Comparison of ENCODE assay signal across 3 worm cellular contexts in genomic region chrIII:8744765-8745164, ce11.
TF ChIP-seq lines count a peak whose summit lies in the region.

No protein-coding gene starts in this region.

TF ChIP-seq in whole organism, L1 larva, 84 proteins besides CTCF, POLR2A, EP300 and RAD21:
- TF ChIP-seq egl-13 (tag; optimal IDR thresholded peaks at IDR 0.05; lab: Kevin White, UChicago) (no peak), nhr-11 (tag; optimal IDR thresholded peaks at IDR 0.05; lab: Kevin White, UChicago) (no peak), blmp-1 (tag; optimal IDR thresholded peaks at IDR 0.05; lab: Kevin White, UChicago) (no peak), vab-15 (tag; optimal IDR thresholded peaks at IDR 0.05; lab: Kevin White, UChicago) (no peak), dsc-1 (tag; optimal IDR thresholded peaks at IDR 0.05; lab: Kevin White, UChicago) (no peak), lin-14 (GFP tag; optimal IDR thresholded peaks at IDR 0.05; lab: Kevin White, UChicago) (peak; percentile 1)

TF ChIP-seq in whole organism, L3 larva, 47 proteins besides CTCF, POLR2A, EP300 and RAD21:
- TF ChIP-seq fkh-10 (GFP tag; optimal IDR thresholded peaks at IDR 0.05; lab: Kevin White, UChicago) (peak; percentile 79), egl-27 (tag; optimal IDR thresholded peaks at IDR 0.05; lab: Kevin White, UChicago) (no peak)
TF ChIP-seq in whole organism, L3 larva: peak in this region for 1.

TF ChIP-seq in whole organism, L4 larva, 104 proteins besides CTCF, POLR2A, EP300 and RAD21:
- TF ChIP-seq fkh-10 (GFP tag; optimal IDR thresholded peaks at IDR 0.05; lab: Kevin White, UChicago) (peak; percentile 76), dmd-8 (GFP tag; IDR thresholded peaks at IDR 0.05; lab: Robert Waterston, UW) (no peak), lsy-2 (tag; optimal IDR thresholded peaks at IDR 0.05; lab: Kevin White, UChicago) (no peak)

Comparison
In these comparisons a context has a peak if more than half of its experiments do, and no peak if none do; other contexts are left out.
1. Of the 29 proteins assayed by ChIP-seq in both whole organism, L4 larva and whole organism, L1 larva: peak only in whole organism, L4 larva: fkh-10; only in whole organism, L1 larva: none; in both: none; in neither: 28.